Worm (Caenorhabditis elegans): ENCODE results near the gene C45G9.8.

- TF ChIP-seq nhr-90 (tag; optimal IDR thresholded peaks at IDR 0.05; ENCODE audit: poor library complexity) (no peak), lin-35 (GFP tag; optimal IDR thresholded peaks at IDR 0.05) (no peak), aha-1 (tag; optimal IDR thresholded peaks at IDR 0.05) (no peak), nhr-85 (tag) (no peak), lir-3 (tag; optimal IDR thresholded peaks at IDR 0.05; ENCODE audit: poor library complexity) (no peak), nhr-77 (tag; optimal IDR thresholded peaks at IDR 0.05) (no peak), ama-1 (optimal IDR thresholded peaks at IDR 0.05) (no peak), hlh-4 (tag; optimal IDR thresholded peaks at IDR 0.05) (no peak), pag-3 (tag; optimal IDR thresholded peaks at IDR 0.05; ENCODE audit: borderline replicate concordance, insufficient read depth) (no peak), irx-1 (tag; optimal IDR thresholded peaks at IDR 0.05) (no peak), nhr-11 (tag; optimal IDR thresholded peaks at IDR 0.05) (no peak)
These were observed 26.2 kb downstream of the C45G9.8 start for ce11 chrIII:5027219-5027618.

Measured in whole organism, L1 larva.